Worm (Caenorhabditis elegans) whole organism, L4 larva: ENCODE data around the gene ceh-1.
A peak's percentile ranks its signal among the peaks of the same experiment; 100 is the strongest.

Experiments used
- D1046.2 ChIP-seq: fragments of 200-800 bp; sonication (Bioruptor generic); IDR thresholded peaks from 2 replicates; pipeline ENCODE4 v1.3.6; 2022; ENCODE audit warnings: missing genetic modification characterization, missing compliant biosample characterization
- F44E2.7 ChIP-seq: fragments of 200-800 bp; sonication (Bioruptor generic); IDR thresholded peaks from 2 replicates; pipeline ENCODE4 v2.1.2; 2022; ENCODE audit warnings: missing genetic modification characterization, missing compliant biosample characterization
- R02D3.7 ChIP-seq: fragments of 150-350 bp; sonication (generic microtip); optimal IDR thresholded peaks from 3 replicates; lab custom pipeline; 2014; ENCODE audit warnings: missing biosample characterization, missing genetic modification characterization
- Y5F2A.4 ChIP-seq: fragments of 200-800 bp; sonication (Bioruptor generic); optimal IDR thresholded peaks from 2 replicates; lab custom pipeline; 2018; ENCODE audit warnings: mild to moderate bottlenecking, missing genetic modification characterization, missing compliant biosample characterization
- ZK337.2 ChIP-seq: fragments of 200-800 bp; sonication (Bioruptor generic); IDR thresholded peaks from 2 replicates; pipeline ENCODE4 v1.3.6; 2022; ENCODE audit warnings: missing genetic modification reagents, missing genetic modification characterization, missing compliant biosample characterization
- aha-1 ChIP-seq: fragments of 150-350 bp; peaks from one replicate; lab custom pipeline; 2014; ENCODE audit warnings: missing biosample characterization, missing genetic modification characterization
- attf-4 ChIP-seq: sonication (generic microtip); optimal IDR thresholded peaks from 3 replicates; lab custom pipeline; 2017; ENCODE audit warnings: missing biosample characterization, missing genetic modification characterization
- ceh-20 ChIP-seq: fragments of 200-800 bp; sonication (Bioruptor generic); IDR thresholded peaks from 2 replicates; pipeline ENCODE4 v1.3.6; 2022; ENCODE audit warnings: missing genetic modification reagents, missing genetic modification characterization, missing compliant biosample characterization
- ceh-44 ChIP-seq: fragments of 200-800 bp; sonication (Bioruptor generic); IDR thresholded peaks from 2 replicates; pipeline ENCODE4 v1.3.6; 2022; ENCODE audit warnings: missing genetic modification reagents, missing genetic modification characterization, missing compliant biosample characterization
- ceh-82 ChIP-seq: sonication (generic microtip); optimal IDR thresholded peaks from 2 replicates; lab custom pipeline; 2017; ENCODE audit warnings: missing biosample characterization, missing genetic modification characterization
- ctbp-1 ChIP-seq: fragments of 200-800 bp; sonication (Bioruptor generic); IDR thresholded peaks from 2 replicates; pipeline ENCODE4 v1.3.6; 2022; ENCODE audit warnings: missing genetic modification reagents, missing genetic modification characterization, missing compliant biosample characterization
- daf-12 ChIP-seq: fragments of 150-350 bp; optimal IDR thresholded peaks from 2 replicates; lab custom pipeline; 2014; ENCODE audit warnings: missing biosample characterization, missing genetic modification reagents, missing genetic modification characterization
- dmd-8 ChIP-seq: fragments of 200-800 bp; sonication (Bioruptor generic); IDR thresholded peaks from 2 replicates; pipeline ENCODE4 v1.3.6; 2022; ENCODE audit warnings: missing genetic modification characterization, missing compliant biosample characterization
- dpl-1 ChIP-seq: fragments of 150-350 bp; optimal IDR thresholded peaks from 2 replicates; lab custom pipeline; 2014; ENCODE audit warnings: missing biosample characterization, missing genetic modification reagents, missing genetic modification characterization
- dve-1 ChIP-seq: sonication (generic microtip); optimal IDR thresholded peaks from 2 replicates; lab custom pipeline; 2017; ENCODE audit warnings: antibody characterized with exemption, mild to moderate bottlenecking, missing genetic modification characterization, missing compliant biosample characterization; ENCODE audit not compliant: insufficient read depth
- egl-27 ChIP-seq: sonication (generic microtip); optimal IDR thresholded peaks from 3 replicates; lab custom pipeline; 2017; ENCODE audit warnings: missing biosample characterization, missing genetic modification reagents, missing genetic modification characterization
- egl-43 ChIP-seq: fragments of 200-800 bp; sonication (Bioruptor generic); IDR thresholded peaks from 2 replicates; pipeline ENCODE4 v1.3.6; 2022; ENCODE audit warnings: missing genetic modification reagents, missing genetic modification characterization, missing compliant biosample characterization
- hif-1 ChIP-seq, 2 experiments: sonication (generic microtip); optimal IDR thresholded peaks; 2 replicates each; lab custom pipeline; 2016 to 2017; ENCODE audit warnings: missing compliant biosample characterization in 2 of 2, missing genetic modification characterization in 2 of 2, missing genetic modification reagents in 2 of 2, missing genotype in 2 of 2, mild to moderate bottlenecking in 1 of 2
- hlh-11 ChIP-seq: fragments of 200-800 bp; sonication (Bioruptor generic); optimal IDR thresholded peaks from 2 replicates; lab custom pipeline; 2018; ENCODE audit warnings: mild to moderate bottlenecking, missing genetic modification characterization, missing compliant biosample characterization
- hlh-30 ChIP-seq: sonication (generic microtip); optimal IDR thresholded peaks from 2 replicates; lab custom pipeline; 2017; ENCODE audit warnings: antibody characterized with exemption, mild to moderate bottlenecking, missing genetic modification characterization, missing compliant biosample characterization; ENCODE audit not compliant: insufficient read depth
- hmg-1.1 ChIP-seq: fragments of 200-800 bp; sonication (Bioruptor generic); IDR thresholded peaks from 2 replicates; pipeline ENCODE4 v1.3.6; 2022; ENCODE audit warnings: missing genetic modification reagents, missing genetic modification characterization, missing compliant biosample characterization
- lin-1 ChIP-seq: fragments of 200-800 bp; sonication (Bioruptor generic); IDR thresholded peaks from 2 replicates; pipeline ENCODE4 v1.3.6; 2022; ENCODE audit warnings: missing genetic modification reagents, missing genetic modification characterization, missing compliant biosample characterization
- lin-13 ChIP-seq: fragments of 150-350 bp; optimal IDR thresholded peaks from 2 replicates; lab custom pipeline; 2014; ENCODE audit warnings: missing biosample characterization, missing genetic modification reagents, missing genetic modification characterization
- lin-29 ChIP-seq: fragments of 200-800 bp; sonication (Bioruptor generic); IDR thresholded peaks from 2 replicates; pipeline ENCODE4 v1.3.6; 2022; ENCODE audit warnings: missing genetic modification reagents, missing genetic modification characterization, missing compliant biosample characterization
- lsy-2 ChIP-seq, 2 experiments: fragments of 150-350 bp in 1 of 2; sonication (generic microtip) in 1 of 2; optimal IDR thresholded peaks; 2 replicates each; lab custom pipeline; 2014 to 2017; ENCODE audit warnings: missing biosample characterization in 2 of 2, missing genetic modification characterization in 2 of 2
- madf-5 ChIP-seq, 2 experiments: fragments of 200-800 bp; sonication (Bioruptor generic); IDR thresholded peaks; 2 replicates each; pipeline ENCODE4 v1.3.6; 2022; ENCODE audit warnings: missing compliant biosample characterization in 2 of 2, missing genetic modification characterization in 2 of 2
- madf-9 ChIP-seq: fragments of 200-800 bp; sonication (Bioruptor generic); conservative IDR thresholded peaks from 2 replicates; pipeline ENCODE4 v1.3.6; 2022; ENCODE audit warnings: missing genetic modification reagents, missing genetic modification characterization, missing compliant biosample characterization
- mdl-1 ChIP-seq, 2 experiments: fragments of 150-350 bp in 1 of 2; sonication (generic microtip) in 1 of 2; optimal IDR thresholded peaks; 2 replicates each; lab custom pipeline; 2014 to 2017; ENCODE audit warnings: missing biosample characterization in 2 of 2, missing genetic modification characterization in 2 of 2
- mep-1 ChIP-seq: fragments of 150-350 bp; sonication (generic microtip); optimal IDR thresholded peaks from 3 replicates; lab custom pipeline; 2014; ENCODE audit warnings: missing biosample characterization, missing genetic modification characterization
- mes-2 ChIP-seq: sonication (generic microtip); optimal IDR thresholded peaks from 2 replicates; lab custom pipeline; 2016; ENCODE audit warnings: missing genotype, mild to moderate bottlenecking, missing genetic modification characterization, missing compliant biosample characterization; ENCODE audit not compliant: poor library complexity, severe bottlenecking
- mxl-3 ChIP-seq: fragments of 200-800 bp; sonication (Bioruptor generic); optimal IDR thresholded peaks from 2 replicates; lab custom pipeline; 2018; ENCODE audit warnings: mild to moderate bottlenecking, missing genetic modification characterization, missing compliant biosample characterization
- nhr-25 ChIP-seq: sonication (generic microtip); optimal IDR thresholded peaks from 2 replicates; lab custom pipeline; 2017; ENCODE audit warnings: missing genetic modification characterization, mild to moderate bottlenecking, missing compliant biosample characterization, antibody characterized with exemption, moderate library complexity, borderline replicate concordance; ENCODE audit not compliant: insufficient read depth
- nhr-6 ChIP-seq: fragments of 150-350 bp; optimal IDR thresholded peaks from 2 replicates; lab custom pipeline; 2014; ENCODE audit warnings: missing biosample characterization, missing genetic modification characterization
- nhr-77 ChIP-seq: fragments of 150-350 bp; optimal IDR thresholded peaks from 2 replicates; lab custom pipeline; 2014; ENCODE audit warnings: missing biosample characterization, missing genetic modification characterization
- php-3 ChIP-seq: fragments of 200-800 bp; sonication (Bioruptor generic); IDR thresholded peaks from 2 replicates; pipeline ENCODE4 v1.3.6; 2022; ENCODE audit warnings: missing genetic modification reagents, missing genetic modification characterization, missing compliant biosample characterization
- rbr-2 ChIP-seq: sonication (generic microtip); optimal IDR thresholded peaks from 2 replicates; lab custom pipeline; 2016; ENCODE audit warnings: missing genotype, missing genetic modification characterization, missing compliant biosample characterization
- set-16 ChIP-seq: fragments of 200-800 bp; sonication (Bioruptor generic); IDR thresholded peaks from 2 replicates; pipeline ENCODE4 v1.3.6; 2022; ENCODE audit warnings: missing genetic modification reagents, missing genetic modification characterization, missing compliant biosample characterization
- tra-1 ChIP-seq: fragments of 200-800 bp; sonication (Bioruptor generic); IDR thresholded peaks from 2 replicates; pipeline ENCODE4 v1.3.6; 2022; ENCODE audit warnings: missing genetic modification reagents, missing genetic modification characterization, missing compliant biosample characterization
- vab-7 ChIP-seq: fragments of 200-800 bp; sonication (Bioruptor generic); IDR thresholded peaks from 2 replicates; pipeline ENCODE4 v1.3.6; 2022; ENCODE audit warnings: missing genetic modification reagents, missing genetic modification characterization, missing compliant biosample characterization
- zag-1 ChIP-seq: fragments of 150-350 bp; optimal IDR thresholded peaks from 2 replicates; lab custom pipeline; 2014; ENCODE audit warnings: missing biosample characterization, missing genetic modification characterization
- zip-2 ChIP-seq: fragments of 150-350 bp; optimal IDR thresholded peaks from 2 replicates; lab custom pipeline; 2014; ENCODE audit warnings: missing biosample characterization, missing genetic modification characterization

Gene ceh-1

ce11 chrX:4616832-4617231, 37.1 kb downstream of the ceh-1 start:
- TF ChIP-seq nhr-25, result peak; percentile 4
- no peak for TF ChIP-seq zag-1 (tag; lab: Kevin White, UChicago)
- peak; percentile 66 for TF ChIP-seq aha-1 (tag; lab: Kevin White, UChicago)
- TF ChIP-seq egl-43 (GFP tag; lab: Robert Waterston, UW), result 0 out of 2 replicates have a peak, but pooled peaks have one; percentile 59
- peak in 1 of 2 experiments; percentile 15 for TF ChIP-seq mdl-1 (tag; optimal IDR thresholded peaks at IDR 0.05; lab: Kevin White, UChicago)
- peak; percentile 46 for TF ChIP-seq rbr-2 (tag; lab: Kevin White, UChicago)
- TF ChIP-seq lin-13 (GFP tag; lab: Kevin White, UChicago), result peak; percentile 1
- TF ChIP-seq daf-12 (tag; lab: Kevin White, UChicago), result no peak
- peak in 1 of 2 experiments; percentile 29 for TF ChIP-seq hif-1 (tag; optimal IDR thresholded peaks at IDR 0.05; lab: Kevin White, UChicago)
- no peak for TF ChIP-seq Y5F2A.4 (GFP tag; lab: Kevin White, UChicago)
- TF ChIP-seq php-3, result 0 out of 2 replicates have a peak, but pooled peaks have one; percentile 18
- TF ChIP-seq hlh-30 (tag; lab: Kevin White, UChicago), result peak; percentile 13
- TF ChIP-seq tra-1 (GFP tag; lab: Robert Waterston, UW), result peak; percentile 22; the same call in 1 of the 2 replicates
- peak; percentile 23 for TF ChIP-seq dpl-1 (GFP tag; lab: Kevin White, UChicago)
- peak; percentile 30 for TF ChIP-seq mes-2 (tag; lab: Kevin White, UChicago)
- no peak for TF ChIP-seq D1046.2 (GFP tag; lab: Robert Waterston, UW)
- TF ChIP-seq ZK337.2 (GFP tag; lab: Robert Waterston, UW), result no peak
- peak; percentile 11 for TF ChIP-seq dve-1 (tag; lab: Kevin White, UChicago)
- peak; percentile 14 for TF ChIP-seq mxl-3 (GFP tag; lab: Kevin White, UChicago)
- TF ChIP-seq hlh-11 (tag; lab: Kevin White, UChicago), result no peak
- TF ChIP-seq mep-1, result peak; percentile 50
- no peak for TF ChIP-seq lin-29
- TF ChIP-seq lin-1 (GFP tag; lab: Robert Waterston, UW), result no peak
- TF ChIP-seq R02D3.7 (tag; lab: Kevin White, UChicago), result no peak
- TF ChIP-seq hmg-1.1, result peak; percentile 81
- TF ChIP-seq vab-7, result peak; percentile 25; the same call in 1 of the 2 replicates
- peak; percentile 27 for TF ChIP-seq nhr-6 (tag; lab: Kevin White, UChicago)
- TF ChIP-seq ceh-20, result peak; percentile 65; the same call in 1 of the 2 replicates
- TF ChIP-seq F44E2.7 (GFP tag; lab: Robert Waterston, UW), result no peak
- TF ChIP-seq nhr-77 (tag; lab: Kevin White, UChicago), result no peak
- no peak for TF ChIP-seq egl-27 (tag; lab: Kevin White, UChicago)
- peak in 1 of 2 experiments; percentile 33 for TF ChIP-seq lsy-2 (tag; optimal IDR thresholded peaks at IDR 0.05; lab: Kevin White, UChicago)
- no peak for TF ChIP-seq zip-2 (tag; lab: Kevin White, UChicago)
- no peak for TF ChIP-seq attf-4 (tag; lab: Kevin White, UChicago)
- 0 out of 2 replicates have a peak, but pooled peaks have one; percentile 2 for TF ChIP-seq ceh-44 (GFP tag; lab: Robert Waterston, UW)
- TF ChIP-seq ctbp-1 (GFP tag; lab: Robert Waterston, UW), result no peak

- TF ChIP-seq aha-1 (tag; lab: Kevin White, UChicago), result peak; percentile 97
- TF ChIP-seq ceh-82 (tag; lab: Kevin White, UChicago), result no peak
Observed at ce11 chrX:4615034-4615433, 38.9 kb downstream of the ceh-1 start.

ce11 chrX:4609635-4610034, 44.3 kb downstream of the ceh-1 start:
- TF ChIP-seq set-16 (GFP tag; lab: Robert Waterston, UW) (no peak), R02D3.7 (tag; lab: Kevin White, UChicago) (no peak), madf-5 (GFP tag; IDR thresholded peaks at IDR 0.05; lab: Robert Waterston, UW) (no peak), madf-9 (no peak), zag-1 (tag; lab: Kevin White, UChicago) (no peak), dmd-8 (GFP tag; lab: Robert Waterston, UW) (no peak), aha-1 (tag; lab: Kevin White, UChicago) (peak; percentile 17)
- TF ChIP-seq, all 104 proteins: peak for 1
